Worm (Caenorhabditis elegans) whole organism, L1 larva: Measurements from ENCODE around the gene ZC239.14.

ENCODE experiments used
- C04F5.9 ChIP-seq: sonication (generic microtip); optimal IDR thresholded peaks from 2 replicates; lab custom pipeline; 2016; ENCODE audit warnings: missing genetic modification characterization, missing compliant biosample characterization
- alr-1 ChIP-seq: fragments of 200-800 bp; sonication (Bioruptor generic); optimal IDR thresholded peaks from 2 replicates; lab custom pipeline; 2018; ENCODE audit warnings: borderline replicate concordance, mild to moderate bottlenecking, missing genetic modification characterization, missing compliant biosample characterization
- ama-1 ChIP-seq: fragments of 150-350 bp; optimal IDR thresholded peaks from 2 replicates; lab custom pipeline; 2014
- efl-1 ChIP-seq, 4 experiments: fragments of 150-350 bp; optimal IDR thresholded peaks in 3 of 4; peaks in 1 of 4; 1 replicate in 1 of 4; 2 replicates in 3 of 4; lab custom pipeline; 2014; ENCODE audit warnings: missing biosample characterization in 2 of 4, missing genetic modification characterization in 2 of 4, missing genetic modification reagents in 2 of 4
- hlh-17 ChIP-seq: fragments of 200-800 bp; sonication (Bioruptor generic); optimal IDR thresholded peaks from 2 replicates; lab custom pipeline; 2018; ENCODE audit warnings: missing genetic modification characterization, mild to moderate bottlenecking, missing compliant biosample characterization, moderate library complexity, borderline replicate concordance
- lin-15B ChIP-seq: fragments of 150-350 bp; sonication (generic microtip); optimal IDR thresholded peaks from 3 replicates; lab custom pipeline; 2014; ENCODE audit warnings: missing biosample characterization, missing genetic modification characterization
- nhr-237 ChIP-seq: fragments of 150-350 bp; optimal IDR thresholded peaks from 2 replicates; lab custom pipeline; 2014; ENCODE audit warnings: missing biosample characterization, missing genetic modification characterization
- skn-1 ChIP-seq: fragments of 150-350 bp; optimal IDR thresholded peaks from 2 replicates; lab custom pipeline; 2014; ENCODE audit warnings: missing biosample characterization, missing genetic modification characterization
- unc-86 ChIP-seq: sonication (generic microtip); optimal IDR thresholded peaks from 2 replicates; lab custom pipeline; 2016; ENCODE audit warnings: missing genetic modification characterization, missing compliant biosample characterization
- zip-4 ChIP-seq: fragments of 200-800 bp; sonication (Bioruptor generic); optimal IDR thresholded peaks from 2 replicates; lab custom pipeline; 2018; ENCODE audit warnings: mild to moderate bottlenecking, missing genetic modification characterization, moderate library complexity, missing compliant biosample characterization

DNA sequence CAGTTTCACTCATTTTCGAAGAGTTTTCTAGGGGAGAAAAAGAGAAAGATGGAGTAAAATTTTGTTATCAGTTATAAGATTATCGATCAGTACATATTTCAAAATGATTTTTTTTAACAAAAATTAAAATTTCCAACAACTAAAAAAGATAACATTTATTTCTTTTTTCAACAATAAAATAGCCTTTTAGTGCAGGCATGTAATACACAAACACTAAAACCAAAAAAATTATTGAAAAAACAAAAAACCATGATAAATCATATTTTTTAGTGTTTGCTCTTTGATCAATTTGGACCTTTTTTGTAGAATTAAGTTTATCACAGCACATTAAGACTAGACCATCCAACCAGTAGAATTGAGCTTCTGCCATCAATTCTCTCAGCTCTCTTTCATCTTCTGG lies 2.8 kb upstream of the ZC239.14 start, which contains the start of gene ZC239.15:
- no peak for TF ChIP-seq hlh-17 (GFP tag; lab: Kevin White, UChicago)
- no peak for TF ChIP-seq zip-4 (GFP tag; lab: Kevin White, UChicago)
- TF ChIP-seq lin-15B (tag; lab: Kevin White, UChicago), result no peak
- no peak for TF ChIP-seq nhr-237
- no peak for TF ChIP-seq C04F5.9
- TF ChIP-seq efl-1 (optimal IDR thresholded peaks at IDR 0.05; lab: Kevin White, UChicago), result no peak
- no peak for TF ChIP-seq efl-1 (GFP tag; optimal IDR thresholded peaks at IDR 0.05 in 1 of 2; lab: Kevin White, UChicago)
- no peak for TF ChIP-seq skn-1
- TF ChIP-seq alr-1 (tag; lab: Kevin White, UChicago), result no peak
- no peak for TF ChIP-seq unc-86 (tag; lab: Kevin White, UChicago)
- no peak for TF ChIP-seq ama-1 (lab: Kevin White, UChicago)
